Worm (Caenorhabditis elegans) whole organism, young adult: Measurements from ENCODE around the gene C14A6.12.
A peak's percentile ranks its signal among the peaks of the same experiment; 100 is the strongest.

Experiments
- C06A6.2 ChIP-seq: fragments of 200-800 bp; sonication (Bioruptor generic); conservative IDR thresholded peaks from 2 replicates; pipeline ENCODE4 v1.3.6; 2022; ENCODE audit warnings: missing genetic modification characterization, missing compliant biosample characterization
- D2030.7 ChIP-seq: fragments of 200-800 bp; sonication (Bioruptor generic); IDR thresholded peaks from 2 replicates; pipeline ENCODE4 v1.3.6; 2022; ENCODE audit warnings: missing genetic modification reagents, missing genetic modification characterization, missing compliant biosample characterization
- F33H1.4 ChIP-seq: fragments of 200-800 bp; sonication (Bioruptor generic); IDR thresholded peaks from 2 replicates; pipeline ENCODE4 v1.3.6; 2022; ENCODE audit warnings: missing genetic modification reagents, missing genetic modification characterization, missing compliant biosample characterization
- F37B4.10 ChIP-seq: fragments of 200-800 bp; sonication (Bioruptor generic); IDR thresholded peaks from 2 replicates; pipeline ENCODE4 v1.3.6; 2022; ENCODE audit warnings: missing genetic modification characterization, missing compliant biosample characterization
- F49E8.2 ChIP-seq: sonication (generic microtip); optimal IDR thresholded peaks from 3 replicates; lab custom pipeline; 2017; ENCODE audit warnings: missing genetic modification characterization, mild to moderate bottlenecking, missing compliant biosample characterization, antibody characterized with exemption, moderate library complexity; ENCODE audit not compliant: insufficient read depth
- F52B5.7 ChIP-seq: sonication (generic microtip); optimal IDR thresholded peaks from 2 replicates; lab custom pipeline; 2016; ENCODE audit warnings: mild to moderate bottlenecking, missing genetic modification characterization, missing compliant biosample characterization
- F55B11.4 ChIP-seq: sonication (generic microtip); optimal IDR thresholded peaks from 2 replicates; lab custom pipeline; 2016; ENCODE audit warnings: missing compliant biosample characterization, missing genetic modification characterization, borderline replicate concordance; ENCODE audit not compliant: insufficient read depth
- Y56A3A.18 ChIP-seq: fragments of 200-800 bp; sonication (Bioruptor generic); IDR thresholded peaks from 2 replicates; pipeline ENCODE4 v1.3.6; 2022; ENCODE audit warnings: missing genetic modification reagents, missing genetic modification characterization, missing compliant biosample characterization
- Y79H2A.3 ChIP-seq: fragments of 200-800 bp; sonication (Bioruptor generic); conservative IDR thresholded peaks from 2 replicates; pipeline ENCODE4 v1.3.6; 2022; ENCODE audit warnings: missing genetic modification reagents, missing genetic modification characterization, missing compliant biosample characterization
- akir-1 ChIP-seq: fragments of 200-800 bp; sonication (Bioruptor generic); optimal IDR thresholded peaks from 2 replicates; lab custom pipeline; 2018; ENCODE audit warnings: mild to moderate bottlenecking, missing genetic modification characterization, moderate library complexity, missing compliant biosample characterization
- ama-1 ChIP-seq, 3 experiments: fragments of 150-350 bp in 1 of 3; sonication (generic microtip) in 2 of 3; optimal IDR thresholded peaks; 2 replicates each; lab custom pipeline; 2014 to 2018; ENCODE audit warnings: missing biosample characterization in 2 of 3, missing genetic modification characterization in 2 of 3, missing genetic modification reagents in 2 of 3
- atf-7 ChIP-seq: sonication (generic microtip); optimal IDR thresholded peaks from 2 replicates; lab custom pipeline; 2017; ENCODE audit warnings: mild to moderate bottlenecking, missing genetic modification characterization, missing compliant biosample characterization
- attf-6 ChIP-seq: fragments of 200-800 bp; sonication (Bioruptor generic); IDR thresholded peaks from 2 replicates; pipeline ENCODE4 v1.3.6; 2022; ENCODE audit warnings: missing genetic modification reagents, missing genetic modification characterization, missing compliant biosample characterization
- bed-1 ChIP-seq: fragments of 200-800 bp; sonication (Bioruptor generic); IDR thresholded peaks from 2 replicates; pipeline ENCODE4 v1.3.6; 2022; ENCODE audit warnings: missing genetic modification reagents, missing genetic modification characterization, missing compliant biosample characterization
- ccch-3 ChIP-seq: fragments of 200-800 bp; sonication (Bioruptor generic); optimal IDR thresholded peaks from 2 replicates; lab custom pipeline; 2018; ENCODE audit warnings: mild to moderate bottlenecking, missing genetic modification characterization, missing compliant biosample characterization
- ceh-58 ChIP-seq: fragments of 200-800 bp; sonication (Bioruptor generic); IDR thresholded peaks from 2 replicates; pipeline ENCODE4 v1.3.6; 2022; ENCODE audit warnings: missing genetic modification characterization, missing compliant biosample characterization
- ceh-91 ChIP-seq: fragments of 200-800 bp; sonication (Bioruptor generic); IDR thresholded peaks from 2 replicates; pipeline ENCODE4 v1.3.6; 2022; ENCODE audit warnings: missing genetic modification reagents, missing genetic modification characterization, missing compliant biosample characterization
- dpff-1 ChIP-seq: sonication (generic microtip); optimal IDR thresholded peaks from 2 replicates; lab custom pipeline; 2017; ENCODE audit warnings: mild to moderate bottlenecking, missing genetic modification characterization, missing compliant biosample characterization
- egl-44 ChIP-seq: fragments of 200-800 bp; sonication (Bioruptor generic); IDR thresholded peaks from 2 replicates; pipeline ENCODE4 v1.3.6; 2022; ENCODE audit warnings: missing genetic modification reagents, missing genetic modification characterization, missing compliant biosample characterization
- him-1 ChIP-seq: sonication (generic microtip); optimal IDR thresholded peaks from 2 replicates; lab custom pipeline; 2016; ENCODE audit warnings: missing genotype, missing genetic modification reagents, missing genetic modification characterization, missing compliant biosample characterization
- hmg-20 ChIP-seq: fragments of 200-800 bp; sonication (Bioruptor generic); IDR thresholded peaks from 2 replicates; pipeline ENCODE4 v1.3.6; 2022; ENCODE audit warnings: missing genetic modification reagents, missing genetic modification characterization, missing compliant biosample characterization
- let-526 ChIP-seq: fragments of 200-800 bp; sonication (Bioruptor generic); IDR thresholded peaks from 2 replicates; pipeline ENCODE4 v1.3.6; 2022; ENCODE audit warnings: missing genetic modification reagents, missing genetic modification characterization, missing compliant biosample characterization
- lin-26 ChIP-seq: fragments of 200-800 bp; sonication (Bioruptor generic); IDR thresholded peaks from 2 replicates; pipeline ENCODE4 v1.3.6; 2022; ENCODE audit warnings: missing genetic modification reagents, missing genetic modification characterization, missing compliant biosample characterization
- lin-40 ChIP-seq: sonication (generic microtip); optimal IDR thresholded peaks from 2 replicates; lab custom pipeline; 2016; ENCODE audit warnings: missing genetic modification characterization, mild to moderate bottlenecking, missing compliant biosample characterization, missing genotype, missing genetic modification reagents
- lsl-1 ChIP-seq: fragments of 200-800 bp; sonication (Bioruptor generic); optimal IDR thresholded peaks from 2 replicates; lab custom pipeline; 2018; ENCODE audit warnings: mild to moderate bottlenecking, missing genetic modification characterization, moderate library complexity, missing compliant biosample characterization
- madf-6 ChIP-seq: fragments of 200-800 bp; sonication (Bioruptor generic); IDR thresholded peaks from 2 replicates; pipeline ENCODE4 v1.3.6; 2022; ENCODE audit warnings: missing genetic modification reagents, missing genetic modification characterization, missing compliant biosample characterization
- madf-8 ChIP-seq: fragments of 200-800 bp; sonication (Bioruptor generic); conservative IDR thresholded peaks from 2 replicates; pipeline ENCODE4 v1.3.6; 2022; ENCODE audit warnings: missing genetic modification reagents, missing genetic modification characterization, missing compliant biosample characterization
- mes-4 ChIP-seq: sonication (generic microtip); optimal IDR thresholded peaks from 2 replicates; lab custom pipeline; 2016; ENCODE audit warnings: missing genotype, missing genetic modification characterization, missing compliant biosample characterization
- mxl-1 ChIP-seq: sonication (generic microtip); optimal IDR thresholded peaks from 2 replicates; lab custom pipeline; 2016; ENCODE audit warnings: missing genetic modification characterization, missing compliant biosample characterization
- nfyb-1 ChIP-seq: fragments of 200-800 bp; sonication (Bioruptor generic); IDR thresholded peaks from 2 replicates; pipeline ENCODE4 v1.3.6; 2022; ENCODE audit warnings: missing genetic modification reagents, missing genetic modification characterization, missing compliant biosample characterization
- nhr-120 ChIP-seq: fragments of 200-800 bp; sonication (Bioruptor generic); IDR thresholded peaks from 2 replicates; pipeline ENCODE4 v1.3.6; 2022; ENCODE audit warnings: missing genetic modification characterization, missing compliant biosample characterization
- nhr-179 ChIP-seq: sonication (generic microtip); optimal IDR thresholded peaks from 2 replicates; lab custom pipeline; 2016; ENCODE audit warnings: mild to moderate bottlenecking, missing genetic modification characterization, missing compliant biosample characterization
- repo-1 ChIP-seq: sonication (generic microtip); optimal IDR thresholded peaks from 2 replicates; lab custom pipeline; 2017; ENCODE audit warnings: mild to moderate bottlenecking, missing genetic modification characterization, missing compliant biosample characterization
- sdz-38 ChIP-seq: sonication (generic microtip); optimal IDR thresholded peaks from 2 replicates; lab custom pipeline; 2016; ENCODE audit warnings: missing genotype, missing genetic modification characterization, missing compliant biosample characterization
- snpc-4 ChIP-seq, 5 experiments: fragments of 150-350 bp in 1 of 5; sonication (generic microtip) in 4 of 5; optimal IDR thresholded peaks; 2 replicates each; lab custom pipeline; 2014 to 2018; ENCODE audit warnings: missing genetic modification characterization in 5 of 5, missing biosample characterization in 3 of 5, antibody characterized with exemption in 2 of 5, mild to moderate bottlenecking in 2 of 5, missing compliant biosample characterization in 2 of 5, missing genotype in 2 of 5, moderate library complexity in 2 of 5, missing genetic modification reagents in 1 of 5
- somi-1 ChIP-seq: fragments of 200-800 bp; sonication (Bioruptor generic); optimal IDR thresholded peaks from 2 replicates; lab custom pipeline; 2018; ENCODE audit warnings: mild to moderate bottlenecking, missing genetic modification characterization, missing compliant biosample characterization
- unc-130 ChIP-seq: sonication (generic microtip); optimal IDR thresholded peaks from 2 replicates; lab custom pipeline; 2016; ENCODE audit warnings: missing genetic modification reagents, missing genetic modification characterization, missing compliant biosample characterization
- unc-62 ChIP-seq: fragments of 150-350 bp; optimal IDR thresholded peaks from 2 replicates; lab custom pipeline; 2014; ENCODE audit warnings: missing biosample characterization, missing genetic modification reagents, missing genetic modification characterization
- xnd-1 ChIP-seq: sonication (generic microtip); optimal IDR thresholded peaks from 2 replicates; lab custom pipeline; 2016; ENCODE audit warnings: missing genotype, missing genetic modification reagents, missing genetic modification characterization, missing compliant biosample characterization
- ztf-22 ChIP-seq: fragments of 200-800 bp; sonication (Bioruptor generic); optimal IDR thresholded peaks from 2 replicates; lab custom pipeline; 2018; ENCODE audit warnings: mild to moderate bottlenecking, missing genetic modification characterization, moderate library complexity, missing compliant biosample characterization
- ztf-26 ChIP-seq: sonication (generic microtip); optimal IDR thresholded peaks from 2 replicates; lab custom pipeline; 2017; ENCODE audit warnings: missing genetic modification characterization, missing compliant biosample characterization
- ztf-6 ChIP-seq: fragments of 200-800 bp; sonication (Bioruptor generic); IDR thresholded peaks from 2 replicates; pipeline ENCODE4 v1.3.6; 2022; ENCODE audit warnings: missing genetic modification reagents, missing genetic modification characterization, missing compliant biosample characterization

Gene C14A6.12

ce11 chrV:18134378-18134777 is 28.1 kb downstream of the C14A6.12 start, which contains the start of gene Y37H2A.7:
Gene Y37H2A.7 (minus strand): TSS chrV:18134478.
- TF ChIP-seq Y79H2A.3 (GFP tag; lab: Robert Waterston, UW) (no peak), F37B4.10 (GFP tag; lab: Robert Waterston, UW) (no peak), ccch-3 (no peak), C06A6.2 (GFP tag; lab: Robert Waterston, UW) (no peak), nfyb-1 (GFP tag; lab: Robert Waterston, UW) (no peak), Y56A3A.18 (no peak), lin-40 (tag; lab: Kevin White, UChicago) (no peak), ztf-26 (tag; lab: Kevin White, UChicago) (no peak), snpc-4 (GFP tag; optimal IDR thresholded peaks at IDR 0.05; lab: Kevin White, UChicago) (no peak), snpc-4 (tag; optimal IDR thresholded peaks at IDR 0.05; lab: Kevin White, UChicago) (no peak), F33H1.4 (GFP tag; lab: Robert Waterston, UW) (0 out of 2 replicates have a peak, but pooled peaks have one; percentile 13), D2030.7 (GFP tag; lab: Robert Waterston, UW) (peak; percentile 36; the same call in 1 of the 2 replicates), madf-6 (peak; percentile 45; the same call in 1 of the 2 replicates), F55B11.4 (no peak), nhr-179 (no peak), atf-7 (no peak), nhr-120 (GFP tag; lab: Robert Waterston, UW) (no peak), F49E8.2 (tag; lab: Kevin White, UChicago) (no peak), ceh-91 (GFP tag; lab: Robert Waterston, UW) (no peak), bed-1 (GFP tag; lab: Robert Waterston, UW) (no peak), dpff-1 (tag; lab: Kevin White, UChicago) (no peak), ztf-22 (GFP tag; lab: Kevin White, UChicago) (no peak), lsl-1 (GFP tag; lab: Kevin White, UChicago) (peak; percentile 83)

- no peak for TF ChIP-seq him-1 (tag; lab: Kevin White, UChicago)
- TF ChIP-seq ceh-58 (GFP tag; lab: Robert Waterston, UW), result no peak
- no peak for TF ChIP-seq attf-6 (GFP tag; lab: Robert Waterston, UW)
- no peak for TF ChIP-seq madf-8
- TF ChIP-seq repo-1, result no peak
Observed at ce11 chrV:18133177-18133576, 29.3 kb downstream of the C14A6.12 start, which contains the start of gene Y37H2A.18. Gene Y37H2A.18 (minus strand): TSS chrV:18133277.

- no peak for TF ChIP-seq akir-1 (GFP tag; lab: Kevin White, UChicago)
- TF ChIP-seq lsl-1 (GFP tag; lab: Kevin White, UChicago), result peak; percentile 90
- no peak for TF ChIP-seq hmg-20 (GFP tag; lab: Robert Waterston, UW)
- no peak for TF ChIP-seq ceh-58 (GFP tag; lab: Robert Waterston, UW)
- TF ChIP-seq him-1 (tag; lab: Kevin White, UChicago), result peak; percentile 83
- no peak for TF ChIP-seq unc-62
- no peak for TF ChIP-seq mes-4 (tag; lab: Kevin White, UChicago)
- no peak for TF ChIP-seq madf-8
- TF ChIP-seq lin-26 (GFP tag; lab: Robert Waterston, UW), result no peak
- no peak for TF ChIP-seq somi-1 (GFP tag; lab: Kevin White, UChicago)
- TF ChIP-seq repo-1, result no peak
- no peak for TF ChIP-seq F52B5.7 (tag; lab: Kevin White, UChicago)
- peak; percentile 2 for TF ChIP-seq xnd-1
- TF ChIP-seq ama-1 (optimal IDR thresholded peaks at IDR 0.05; lab: Kevin White, UChicago), result no peak
- no peak for TF ChIP-seq ama-1 (GFP tag; optimal IDR thresholded peaks at IDR 0.05; lab: Kevin White, UChicago)
- no peak for TF ChIP-seq sdz-38 (tag; lab: Kevin White, UChicago)
- TF ChIP-seq madf-6, result peak; percentile 61
- TF ChIP-seq F33H1.4 (GFP tag; lab: Robert Waterston, UW), result peak; percentile 34; the same call in 1 of the 2 replicates
- no peak for TF ChIP-seq unc-130 (GFP tag; lab: Kevin White, UChicago)
- no peak for TF ChIP-seq egl-44 (GFP tag; lab: Robert Waterston, UW)
- peak; percentile 48; the same call in 1 of the 2 replicates for TF ChIP-seq D2030.7 (GFP tag; lab: Robert Waterston, UW)
- TF ChIP-seq ztf-6, result no peak
- TF ChIP-seq let-526 (GFP tag; lab: Robert Waterston, UW), result no peak
- TF ChIP-seq mxl-1, result no peak
- no peak for TF ChIP-seq attf-6 (GFP tag; lab: Robert Waterston, UW)
Observed at ce11 chrV:18131049-18131448, 31.4 kb downstream of the C14A6.12 start, which contains the start of gene Y37H2A.12. Gene Y37H2A.12 (minus strand): TSS chrV:18131129.
